Fruit fly (Drosophila melanogaster): ENCODE data around the gene Hsp70Bb.

Gene Hsp70Bb

DNA sequence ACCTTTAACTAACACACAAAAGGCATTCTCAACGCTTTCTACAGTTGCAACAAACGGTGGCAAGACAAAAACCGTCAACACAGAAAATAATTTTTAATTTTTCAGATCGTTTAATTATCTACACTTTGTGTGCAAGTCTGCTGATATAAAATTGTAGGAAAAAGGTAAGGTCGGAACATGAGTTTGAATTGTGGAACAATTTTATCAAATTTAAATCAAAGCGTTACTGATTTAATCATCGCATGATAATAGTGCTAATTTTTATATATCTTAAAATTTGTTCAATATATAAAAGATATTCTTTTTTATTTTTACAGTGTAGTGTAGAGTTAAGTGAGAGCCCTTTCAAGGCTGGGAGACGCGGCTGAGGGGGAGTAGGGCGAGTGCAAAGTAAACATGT is 37.4 kb downstream of the Hsp70Bb start (continued):
- peak; percentile 45 for TF ChIP-seq bcd (GFP tag; optimal IDR thresholded peaks at IDR 0.05)
- no peak for TF ChIP-seq HLHmδ (GFP tag; optimal IDR thresholded peaks at IDR 0.05)
- no peak for TF ChIP-seq tup (GFP tag; optimal IDR thresholded peaks at IDR 0.05)
- TF ChIP-seq mirr (GFP tag; optimal IDR thresholded peaks at IDR 0.05): no peak
- TF ChIP-seq so (GFP tag; IDR thresholded peaks at IDR 0.05): no peak
- TF ChIP-seq Hmr (GFP tag; optimal IDR thresholded peaks at IDR 0.05): peak; percentile 63
- TF ChIP-seq CG6654 (GFP tag; optimal IDR thresholded peaks at IDR 0.05): no peak
- TF ChIP-seq CG4820 (GFP tag; optimal IDR thresholded peaks at IDR 0.05): no peak
- no peak for TF ChIP-seq CrebB (tag; optimal IDR thresholded peaks at IDR 0.05)
- TF ChIP-seq Lpt (GFP tag; optimal IDR thresholded peaks at IDR 0.05): no peak
- peak; percentile 63 for TF ChIP-seq CG15269 (tag; optimal IDR thresholded peaks at IDR 0.05)
- no peak for TF ChIP-seq Rx (GFP tag; IDR thresholded peaks at IDR 0.05)
- TF ChIP-seq Oli (tag; optimal IDR thresholded peaks at IDR 0.05): peak; percentile 24
- TF ChIP-seq NfI (GFP tag; optimal IDR thresholded peaks at IDR 0.05): peak; percentile 21
- peak; percentile 3 for TF ChIP-seq B-H2 (GFP tag; optimal IDR thresholded peaks at IDR 0.05)
- peak; percentile 59 for TF ChIP-seq gem (tag; optimal IDR thresholded peaks at IDR 0.05)
- TF ChIP-seq D (optimal IDR thresholded peaks at IDR 0.05): no peak
- no peak for TF ChIP-seq D (GFP tag; optimal IDR thresholded peaks at IDR 0.05)
- TF ChIP-seq jing (GFP tag; optimal IDR thresholded peaks at IDR 0.05): no peak
- peak; percentile 11 for TF ChIP-seq fd3F (GFP tag; optimal IDR thresholded peaks at IDR 0.05)
- no peak for TF ChIP-seq CG7372 (GFP tag; IDR thresholded peaks at IDR 0.05)
- TF ChIP-seq CG6813 (GFP tag; optimal IDR thresholded peaks at IDR 0.05): no peak
- TF ChIP-seq Med (GFP tag): no peak
- peak; percentile 9; the same call in 1 of the 2 replicates for TF ChIP-seq lmd (GFP tag; IDR thresholded peaks at IDR 0.05)
- peak; percentile 63 for TF ChIP-seq cwo (GFP tag; optimal IDR thresholded peaks at IDR 0.05)
- TF ChIP-seq CG3281 (GFP tag; optimal IDR thresholded peaks at IDR 0.05): peak; percentile 67
- 0 out of 3 replicates have a peak, but pooled peaks have one; percentile 31 for TF ChIP-seq CG7357 (GFP tag; IDR thresholded peaks at IDR 0.05)
- TF ChIP-seq al (GFP tag; IDR thresholded peaks at IDR 0.05): no peak
- TF ChIP-seq Meics (GFP tag; optimal IDR thresholded peaks at IDR 0.05): peak; percentile 46
- TF ChIP-seq CG10543 (GFP tag; optimal IDR thresholded peaks at IDR 0.05): peak; percentile 20

DNA sequence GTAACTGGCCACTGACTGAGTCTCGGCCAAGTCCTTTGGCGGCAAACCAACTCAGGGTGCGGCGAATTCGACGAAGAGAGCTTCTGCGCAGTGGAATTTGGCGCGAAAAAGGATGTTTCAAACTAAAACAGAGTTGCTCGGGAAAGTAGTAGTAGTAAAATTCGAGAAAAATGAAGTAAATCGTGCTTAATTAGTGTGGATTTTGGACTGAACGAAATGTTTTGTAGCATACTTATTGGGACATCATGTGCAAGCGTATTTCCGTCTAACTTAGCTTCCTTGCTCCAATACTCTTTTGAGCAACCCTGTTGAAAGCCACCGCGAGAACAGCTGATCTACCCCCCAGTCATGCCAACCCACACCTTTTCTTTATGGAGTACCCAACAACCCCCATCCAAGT is 42.6 kb downstream of the Hsp70Bb start, which contains the start of gene Octbeta3R:
Gene Octbeta3R, minus strand, starts transcription at position 1 of the 400 bp plus-strand sequence.
- TF ChIP-seq ewg (GFP tag; optimal IDR thresholded peaks at IDR 0.05) (peak; percentile 98), Trl (optimal IDR thresholded peaks at IDR 0.05) (peak in 1 of 2 experiments; percentile 2), Trl (GFP tag; optimal IDR thresholded peaks at IDR 0.05) (no peak), crp (GFP tag; optimal IDR thresholded peaks at IDR 0.05) (peak in 1 of 2 experiments; percentile 72), CG4424 (GFP tag; optimal IDR thresholded peaks at IDR 0.05) (peak; percentile 86), Dp (GFP tag; optimal IDR thresholded peaks at IDR 0.05) (peak; percentile 56), phol (tag; optimal IDR thresholded peaks at IDR 0.05) (no peak), E2f2 (GFP tag; IDR thresholded peaks at IDR 0.05) (peak; percentile 67; the same call in 1 of the 2 replicates), CG2116 (GFP tag; optimal IDR thresholded peaks at IDR 0.05) (peak; percentile 98), pzg (GFP tag; optimal IDR thresholded peaks at IDR 0.05) (peak; percentile 19), jumu (GFP tag; optimal IDR thresholded peaks at IDR 0.05) (no peak), Stat92E (GFP tag; optimal IDR thresholded peaks at IDR 0.05) (no peak), amos (GFP tag; IDR thresholded peaks at IDR 0.05; ENCODE audit: partially characterized antibody) (no peak)

Measured in whole organism, embryonic.